Fruit fly (Drosophila melanogaster) S2 (cell line): ENCODE results near the gene SP555.

ENCODE experiments used
- CG8478 ChIP-seq: fragments of >200 bp; optimal IDR thresholded peaks from 2 replicates; lab custom pipeline; 2018
- CTCF ChIP-seq, 2 experiments: fragments of >200 bp; optimal IDR thresholded peaks; 2 replicates each; lab custom pipeline; 2018

- TF ChIP-seq CG8478 (lab: Kevin White, UChicago), result no peak
- no peak for TF ChIP-seq CTCF (optimal IDR thresholded peaks at IDR 0.05; lab: Kevin White, UChicago)
Observed at dm6 chr2L:5031886-5032285, 5.6 kb upstream of the SP555 start.
